Worm (Caenorhabditis elegans): Measurements from ENCODE around the gene ZK673.4.
A peak's percentile ranks its signal among the peaks of the same experiment; 100 is the strongest.

The ZK673.4 gene

DNA sequence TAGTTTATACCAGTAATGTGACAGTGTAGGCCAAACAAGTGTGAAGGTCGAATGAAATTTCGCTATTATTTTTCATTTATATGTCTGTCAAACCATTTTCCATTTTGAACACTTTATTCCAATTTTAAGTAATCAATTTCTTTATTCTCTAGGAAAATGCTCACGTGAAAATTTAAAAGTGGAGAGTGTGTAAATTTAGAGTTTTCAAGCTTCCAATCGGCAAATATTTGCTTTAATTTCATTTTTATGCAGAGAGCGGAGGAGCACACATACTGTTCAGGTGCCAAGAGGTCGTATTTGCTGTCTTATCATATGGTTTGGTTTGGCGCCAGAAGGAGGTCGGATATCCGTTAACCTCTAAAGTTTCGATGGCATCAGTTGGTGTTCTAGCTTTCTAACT is 5.9 kb upstream of the ZK673.4 start:
- TF ChIP-seq unc-62 (GFP tag; optimal IDR thresholded peaks at IDR 0.05) (no peak), skn-1 (tag; optimal IDR thresholded peaks at IDR 0.05) (no peak), pqm-1 (tag; optimal IDR thresholded peaks at IDR 0.05) (no peak), pha-4 (tag; optimal IDR thresholded peaks at IDR 0.05) (peak; percentile 75), nhr-23 (tag; optimal IDR thresholded peaks at IDR 0.05) (no peak)

DNA sequence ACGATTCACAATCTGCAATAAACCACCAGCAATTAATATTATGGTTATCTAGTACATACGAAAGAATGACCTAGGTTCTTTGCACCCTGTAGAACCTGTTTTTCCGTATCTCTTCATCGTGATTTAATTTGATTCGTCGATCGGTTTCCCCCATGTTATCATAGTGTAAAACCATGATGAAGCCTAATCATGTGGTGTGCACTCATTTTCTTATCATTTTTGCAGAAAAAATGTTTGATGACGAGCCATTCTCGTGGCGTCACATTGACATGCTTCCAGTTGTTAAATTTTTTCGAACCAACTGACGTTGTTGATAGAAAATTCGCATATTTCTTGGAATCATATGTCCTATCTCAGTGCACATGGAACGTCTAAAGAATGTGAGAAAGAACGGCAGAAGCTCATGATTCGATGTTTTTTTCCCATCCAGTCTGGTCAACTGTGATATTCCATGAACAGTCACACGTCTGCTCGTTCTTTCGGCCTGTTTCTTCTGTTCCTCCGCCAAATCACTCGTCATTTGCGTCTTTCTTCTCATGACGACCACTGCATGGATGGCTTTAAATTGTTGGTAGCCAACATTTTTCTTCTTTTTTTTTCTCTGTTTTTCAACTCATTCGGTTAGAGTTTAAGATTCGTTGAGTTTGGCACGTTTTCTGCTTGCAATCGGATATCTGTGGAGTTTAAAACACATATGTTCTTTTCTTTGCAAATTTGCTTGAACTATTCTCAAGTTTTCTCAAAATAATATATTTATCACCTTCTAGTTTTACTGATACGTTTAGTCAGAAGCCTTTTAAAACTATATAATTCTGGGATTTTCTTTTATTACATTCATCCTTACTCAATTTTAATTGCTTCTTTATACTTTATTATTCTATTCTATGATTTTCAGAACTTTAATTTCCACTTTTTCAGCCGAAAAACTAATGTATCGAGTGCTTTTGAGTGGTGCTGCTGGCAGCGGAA is 5.1 kb upstream of the ZK673.4 start, which contains the start of gene ZK673.2:
Gene ZK673.2, plus strand, starts transcription at position 919 of the 969 bp plus-strand sequence.
- TF ChIP-seq nhr-76 (tag; optimal IDR thresholded peaks at IDR 0.05): no peak
- TF ChIP-seq ceh-16 (tag; optimal IDR thresholded peaks at IDR 0.05): no peak
- peak; percentile 75 for TF ChIP-seq nhr-25 (tag; optimal IDR thresholded peaks at IDR 0.05)
- TF ChIP-seq ama-1 (optimal IDR thresholded peaks at IDR 0.05): peak; percentile 91
- TF ChIP-seq nhr-43 (tag; optimal IDR thresholded peaks at IDR 0.05; ENCODE audit: poor library complexity, severe bottlenecking): peak; percentile 71
- peak; percentile 40 for TF ChIP-seq pha-4 (tag; optimal IDR thresholded peaks at IDR 0.05)
- TF ChIP-seq pqm-1 (tag; optimal IDR thresholded peaks at IDR 0.05): peak; percentile 95
- TF ChIP-seq lsy-12 (tag; optimal IDR thresholded peaks at IDR 0.05): peak; percentile 18
- peak; percentile 95 for TF ChIP-seq elt-2 (tag; optimal IDR thresholded peaks at IDR 0.05)
- peak; percentile 54 for TF ChIP-seq nhr-23 (tag; optimal IDR thresholded peaks at IDR 0.05)
- TF ChIP-seq nhr-12 (tag; optimal IDR thresholded peaks at IDR 0.05): no peak
- TF ChIP-seq nfya-1 (tag; optimal IDR thresholded peaks at IDR 0.05; ENCODE audit: insufficient read depth): peak; percentile 28
- TF ChIP-seq lin-39 (tag; optimal IDR thresholded peaks at IDR 0.05): no peak
- TF ChIP-seq mdl-1 (tag; optimal IDR thresholded peaks at IDR 0.05): peak; percentile 39
- TF ChIP-seq jun-1 (tag; optimal IDR thresholded peaks at IDR 0.05): peak; percentile 29
- peak; percentile 19 to 56 (median 50) for TF ChIP-seq elt-3 (tag; optimal IDR thresholded peaks at IDR 0.05)
- TF ChIP-seq nhr-11 (tag; optimal IDR thresholded peaks at IDR 0.05): peak; percentile 10
- TF ChIP-seq aly-2 (tag; optimal IDR thresholded peaks at IDR 0.05): no peak
- no peak for TF ChIP-seq egl-27 (tag; optimal IDR thresholded peaks at IDR 0.05)
- TF ChIP-seq elt-1 (tag; optimal IDR thresholded peaks at IDR 0.05): peak; percentile 27

DNA sequence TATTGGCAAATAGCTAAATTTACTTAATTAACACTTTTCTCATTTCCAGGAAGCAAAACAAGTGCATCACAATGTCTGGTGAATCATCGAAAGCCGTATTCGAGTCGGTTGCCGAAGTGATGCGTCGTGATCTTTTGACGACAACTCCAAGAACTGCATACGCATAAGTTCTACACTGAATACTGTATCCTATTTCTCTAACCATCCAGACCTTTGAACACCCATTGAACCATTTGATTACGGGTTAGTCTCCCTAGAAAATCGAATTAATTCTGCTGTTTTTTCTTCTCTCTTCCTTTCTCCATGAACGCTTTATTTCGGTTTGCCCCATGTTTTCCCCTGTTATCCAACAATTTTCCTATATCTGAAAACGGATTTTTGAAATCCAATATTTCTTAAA is 3.0 kb upstream of the ZK673.4 start, which contains the start of gene lin-56:
Gene lin-56, plus strand, starts transcription at position 301 of the 400 bp plus-strand sequence.
- TF ChIP-seq R02D3.7 (tag; optimal IDR thresholded peaks at IDR 0.05): no peak
- TF ChIP-seq unc-39 (tag; optimal IDR thresholded peaks at IDR 0.05): no peak
- no peak for TF ChIP-seq ceh-28 (tag; optimal IDR thresholded peaks at IDR 0.05)
- TF ChIP-seq lin-39 (tag; optimal IDR thresholded peaks at IDR 0.05): no peak
- TF ChIP-seq lsy-12 (tag; optimal IDR thresholded peaks at IDR 0.05): no peak

DNA sequence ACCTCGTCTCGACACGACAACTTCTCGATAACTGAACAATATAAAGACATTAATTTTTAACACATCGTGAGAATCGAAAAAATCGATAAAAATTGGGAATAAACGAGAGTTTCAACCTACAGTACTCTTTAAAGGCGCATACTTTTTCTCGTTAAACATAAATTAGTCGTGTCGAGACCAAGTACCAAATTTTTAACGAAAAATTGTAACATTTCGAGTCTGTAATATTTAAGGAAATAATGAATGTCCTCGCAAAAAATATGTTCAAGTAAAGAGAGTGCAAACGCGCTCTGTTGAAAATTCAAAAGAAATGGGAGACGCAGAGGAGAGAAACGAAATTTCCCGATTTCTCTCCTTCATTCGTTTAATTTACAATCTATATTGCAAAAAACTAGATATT is 2.4 kb upstream of the ZK673.4 start:
- TF ChIP-seq elt-3 (tag; optimal IDR thresholded peaks at IDR 0.05) (no peak), ceh-16 (tag; optimal IDR thresholded peaks at IDR 0.05) (no peak), ama-1 (optimal IDR thresholded peaks at IDR 0.05) (peak; percentile 86), nhr-77 (tag; optimal IDR thresholded peaks at IDR 0.05) (no peak), ztf-4 (tag; optimal IDR thresholded peaks at IDR 0.05) (peak; percentile 58), zag-1 (tag; optimal IDR thresholded peaks at IDR 0.05) (no peak), nhr-43 (tag; optimal IDR thresholded peaks at IDR 0.05; ENCODE audit: poor library complexity, severe bottlenecking) (peak; percentile 55), nhr-237 (tag; optimal IDR thresholded peaks at IDR 0.05) (no peak), sea-2 (GFP tag; optimal IDR thresholded peaks at IDR 0.05) (no peak), pha-4 (tag; optimal IDR thresholded peaks at IDR 0.05) (peak; percentile 55), pqm-1 (tag; optimal IDR thresholded peaks at IDR 0.05) (no peak), nhr-28 (tag; optimal IDR thresholded peaks at IDR 0.05) (no peak), skn-1 (tag; optimal IDR thresholded peaks at IDR 0.05) (no peak), nhr-25 (tag; optimal IDR thresholded peaks at IDR 0.05) (no peak), snpc-4 (tag; optimal IDR thresholded peaks at IDR 0.05) (no peak), ceh-28 (tag; optimal IDR thresholded peaks at IDR 0.05) (peak; percentile 30), lsy-12 (tag; optimal IDR thresholded peaks at IDR 0.05) (peak; percentile 62), nhr-12 (tag; optimal IDR thresholded peaks at IDR 0.05) (no peak), nhr-67 (tag; optimal IDR thresholded peaks at IDR 0.05) (no peak), nhr-23 (tag; optimal IDR thresholded peaks at IDR 0.05) (no peak), elt-2 (tag; optimal IDR thresholded peaks at IDR 0.05) (peak; percentile 25), tbx-2 (tag; optimal IDR thresholded peaks at IDR 0.05) (no peak), egl-27 (tag; optimal IDR thresholded peaks at IDR 0.05) (no peak), nfya-1 (tag; optimal IDR thresholded peaks at IDR 0.05; ENCODE audit: insufficient read depth) (no peak), jun-1 (tag; optimal IDR thresholded peaks at IDR 0.05) (peak; percentile 48), mdl-1 (tag; optimal IDR thresholded peaks at IDR 0.05) (no peak), elt-1 (tag; optimal IDR thresholded peaks at IDR 0.05) (no peak), ceh-82 (tag; optimal IDR thresholded peaks at IDR 0.05) (no peak), daf-12 (tag; optimal IDR thresholded peaks at IDR 0.05) (no peak), aly-2 (tag; optimal IDR thresholded peaks at IDR 0.05) (no peak)
